Fruit fly (Drosophila melanogaster): ENCODE data around the gene Gr21a.

DNA sequence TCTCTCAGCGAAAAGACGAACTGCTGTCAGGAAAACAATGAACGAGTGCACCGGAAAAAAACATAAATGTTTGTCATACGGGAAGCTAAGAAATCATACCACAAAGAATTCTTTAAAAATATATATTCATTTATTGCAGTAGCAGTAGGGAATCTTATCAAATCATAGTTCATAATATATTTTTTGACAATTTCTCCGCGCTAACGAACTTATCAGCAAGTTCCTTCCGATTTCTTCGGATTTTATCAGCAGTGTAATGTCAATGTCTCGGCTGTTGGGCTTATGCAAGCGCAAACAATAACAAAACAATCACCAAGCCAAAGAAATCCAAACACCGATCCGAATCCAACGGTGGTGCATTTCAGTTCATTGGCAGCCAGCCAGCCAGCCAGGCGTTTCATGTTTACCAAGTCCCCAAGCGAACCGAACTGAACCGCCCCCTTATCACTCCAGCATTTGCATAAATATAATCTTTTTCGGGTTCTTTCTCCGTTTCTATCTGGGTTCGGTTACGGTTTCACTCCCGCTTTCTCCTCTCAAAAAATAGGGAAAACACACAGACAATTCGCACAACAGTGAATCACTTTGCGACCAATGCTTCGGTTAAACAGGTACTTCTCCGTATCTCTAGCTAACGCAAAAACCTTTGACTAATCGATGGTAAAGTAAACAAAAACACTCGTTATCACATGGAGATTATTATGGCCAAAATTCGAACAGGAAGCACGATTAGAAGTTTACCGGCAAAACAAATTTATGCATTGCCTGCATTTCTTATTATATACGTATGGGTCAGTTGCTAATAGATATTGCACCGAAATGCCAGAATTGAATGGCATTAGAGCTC is 47.5 kb downstream of the Gr21a start:
- TF ChIP-seq insv (optimal IDR thresholded peaks at IDR 0.05): no peak
- TF ChIP-seq Sin3A (optimal IDR thresholded peaks at IDR 0.05): no peak

All from Kc167 (cell line).